Fruit fly (Drosophila melanogaster): Measurements from ENCODE around the gene CG42374.

CG42374 gene

DNA sequence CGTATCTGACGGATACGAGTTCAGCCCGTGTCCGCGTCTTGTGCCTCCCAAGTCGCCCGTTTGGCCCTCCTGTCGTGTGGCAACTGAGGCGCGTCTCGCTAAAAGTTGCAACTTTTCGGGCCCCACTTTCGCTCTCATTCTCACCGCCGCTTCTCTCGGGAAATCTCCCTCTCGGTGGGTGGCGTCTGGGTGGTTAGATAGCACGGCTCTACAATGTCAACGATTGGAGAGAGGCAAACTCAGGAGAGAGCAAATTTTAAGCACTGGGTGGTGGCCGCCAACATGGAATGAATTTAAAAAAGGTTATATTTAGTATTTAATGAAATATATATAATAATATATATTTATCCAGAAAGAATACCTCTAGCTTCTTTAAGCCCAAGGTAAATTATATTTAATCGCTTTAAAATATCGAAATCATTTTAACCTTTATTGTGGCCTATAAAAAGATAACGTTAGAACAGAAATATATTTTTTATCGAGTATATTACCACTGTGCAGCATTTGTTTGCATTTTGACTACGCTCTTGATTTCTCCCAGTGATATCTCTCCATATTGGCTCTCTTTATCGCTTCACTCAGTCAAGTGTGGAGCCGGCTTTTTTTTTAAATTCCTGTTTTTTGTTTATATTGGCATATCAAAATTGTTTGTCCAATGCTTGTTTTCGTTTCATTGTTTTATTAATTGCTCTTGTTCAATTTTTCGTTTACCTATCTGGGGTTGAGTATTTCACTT lies 29.0 kb downstream of the CG42374 start, which contains the start of gene Gbs-76A (continued):
- TF ChIP-seq CG14014 (GFP tag; IDR thresholded peaks at IDR 0.05), result peak; percentile 79; the same call in 1 of the 2 replicates
- no peak for TF ChIP-seq ham (GFP tag; IDR thresholded peaks at IDR 0.05)
- peak; percentile 84 for TF ChIP-seq Oli (tag; optimal IDR thresholded peaks at IDR 0.05)
- peak; percentile 77; the same call in 2 of the 3 replicates for TF ChIP-seq CG11695 (GFP tag; IDR thresholded peaks at IDR 0.05)
- peak; percentile 49 for TF ChIP-seq CG30020 (tag; optimal IDR thresholded peaks at IDR 0.05)
- no peak for TF ChIP-seq grn (GFP tag; optimal IDR thresholded peaks at IDR 0.05)
- TF ChIP-seq grau (tag; optimal IDR thresholded peaks at IDR 0.05), result peak; percentile 90
- TF ChIP-seq Hr39 (optimal IDR thresholded peaks at IDR 0.05), result no peak
- peak; percentile 81 for TF ChIP-seq Nf-YC (tag; optimal IDR thresholded peaks at IDR 0.05)
- TF ChIP-seq hkb (optimal IDR thresholded peaks at IDR 0.05), result no peak
- TF ChIP-seq hkb (GFP tag; IDR thresholded peaks at IDR 0.05), result peak; percentile 76
- TF ChIP-seq BEAF-32 (GFP tag; optimal IDR thresholded peaks at IDR 0.05), result no peak
- TF ChIP-seq ATbp (GFP tag; optimal IDR thresholded peaks at IDR 0.05), result peak; percentile 83
- TF ChIP-seq CG7372 (GFP tag; IDR thresholded peaks at IDR 0.05), result no peak; the same call in 1 of the 2 replicates
- TF ChIP-seq CG11085 (GFP tag; IDR thresholded peaks at IDR 0.05), result no peak
- peak; percentile 43 for TF ChIP-seq crol (GFP tag; IDR thresholded peaks at IDR 0.05)
- peak; percentile 1 for TF ChIP-seq Camta (GFP tag; optimal IDR thresholded peaks at IDR 0.05)
- peak; percentile 77 for TF ChIP-seq CG32532 (GFP tag; IDR thresholded peaks at IDR 0.05)
- no peak for TF ChIP-seq pita (GFP tag; optimal IDR thresholded peaks at IDR 0.05)
- TF ChIP-seq Adf1 (GFP tag; IDR thresholded peaks at IDR 0.05), result peak; percentile 27; the same call in 1 of the 2 replicates
- peak; percentile 63 for TF ChIP-seq Taf1 (GFP tag; IDR thresholded peaks at IDR 0.05)
- no peak for TF ChIP-seq crc (GFP tag; optimal IDR thresholded peaks at IDR 0.05)
- peak; percentile 85 for TF ChIP-seq CG18619 (GFP tag; optimal IDR thresholded peaks at IDR 0.05)
- no peak for TF ChIP-seq dan (GFP tag; IDR thresholded peaks at IDR 0.05)
- TF ChIP-seq Asciz (GFP tag; optimal IDR thresholded peaks at IDR 0.05), result peak; percentile 79
- TF ChIP-seq CG16779 (GFP tag; IDR thresholded peaks at IDR 0.05), result no peak
- TF ChIP-seq CG8290 (GFP tag; optimal IDR thresholded peaks at IDR 0.05), result no peak
- TF ChIP-seq CG8290 (tag; optimal IDR thresholded peaks at IDR 0.05), result peak in 1 of 2 experiments; percentile 13
- peak; percentile 88 for TF ChIP-seq nmo (GFP tag; optimal IDR thresholded peaks at IDR 0.05)
- peak; percentile 52 for TF ChIP-seq CG17568 (GFP tag; optimal IDR thresholded peaks at IDR 0.05)
- no peak for TF ChIP-seq sc (optimal IDR thresholded peaks at IDR 0.05)
- peak; percentile 75 for TF ChIP-seq sc (GFP tag; optimal IDR thresholded peaks at IDR 0.05)
- TF ChIP-seq CG4328 (GFP tag; optimal IDR thresholded peaks at IDR 0.05), result peak; percentile 85
- no peak for TF ChIP-seq NC2β (GFP tag; optimal IDR thresholded peaks at IDR 0.05)
- no peak for TF ChIP-seq NC2α (GFP tag; optimal IDR thresholded peaks at IDR 0.05)
- peak; percentile 73 for TF ChIP-seq lbe (GFP tag; optimal IDR thresholded peaks at IDR 0.05)
- no peak for TF ChIP-seq CG2129 (GFP tag; IDR thresholded peaks at IDR 0.05; ENCODE audit: partially characterized antibody)
- TF ChIP-seq stc (GFP tag; IDR thresholded peaks at IDR 0.05), result peak; percentile 79
- TF ChIP-seq NFAT (GFP tag; IDR thresholded peaks at IDR 0.05), result 0 out of 2 replicates have a peak, but pooled peaks have one; percentile 6
- no peak for TF ChIP-seq unc-4 (GFP tag; IDR thresholded peaks at IDR 0.05; ENCODE audit: partially characterized antibody)
- TF ChIP-seq Dref (GFP tag; IDR thresholded peaks at IDR 0.05), result no peak
- no peak for TF ChIP-seq pros (GFP tag; optimal IDR thresholded peaks at IDR 0.05)
- peak; percentile 81 for TF ChIP-seq CG34422 (GFP tag; IDR thresholded peaks at IDR 0.05)
- TF ChIP-seq H15 (GFP tag; IDR thresholded peaks at IDR 0.05), result peak; percentile 54; the same call in 2 of the 3 replicates
- peak; percentile 60 for TF ChIP-seq org-1 (GFP tag; optimal IDR thresholded peaks at IDR 0.05)
- TF ChIP-seq lilli (GFP tag; optimal IDR thresholded peaks at IDR 0.05), result peak; percentile 7
- TF ChIP-seq CG6765 (GFP tag; optimal IDR thresholded peaks at IDR 0.05), result peak; percentile 85
- peak; percentile 93 for TF ChIP-seq CG18599 (GFP tag; optimal IDR thresholded peaks at IDR 0.05)
- TF ChIP-seq Mes4 (GFP tag; optimal IDR thresholded peaks at IDR 0.05), result no peak
- TF ChIP-seq nom (GFP tag; optimal IDR thresholded peaks at IDR 0.05), result peak; percentile 63
- no peak for TF ChIP-seq zfh2 (GFP tag; optimal IDR thresholded peaks at IDR 0.05)
